Fruit fly (Drosophila melanogaster): ENCODE results near the gene CG13901.

DNA sequence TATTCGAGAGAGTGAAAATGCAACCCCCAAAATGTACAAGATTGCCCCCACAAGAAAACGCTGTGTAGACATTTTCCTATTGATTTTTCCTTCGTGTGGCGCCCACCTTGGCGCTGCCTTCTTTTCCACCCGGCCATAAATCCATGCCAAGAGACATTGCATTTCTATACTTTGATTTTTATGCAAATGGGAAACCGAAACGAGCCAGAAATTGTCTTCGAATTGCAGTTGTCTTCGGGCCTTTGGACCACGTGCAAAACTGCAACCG is 28.1 kb downstream of the CG13901 start:
- TF ChIP-seq psq (optimal IDR thresholded peaks at IDR 0.05) (no peak), usp (GFP tag; optimal IDR thresholded peaks at IDR 0.05) (no peak)
